Worm (Caenorhabditis elegans) whole organism, L4 larva: ENCODE results near the gene C13F10.6.

ENCODE experiments used
- F49E8.2 ChIP-seq: sonication (generic microtip); optimal IDR thresholded peaks from 2 replicates; lab custom pipeline; 2016; ENCODE audit warnings: missing compliant biosample characterization, mild to moderate bottlenecking, missing genetic modification characterization, borderline replicate concordance
- R02D3.7 ChIP-seq: fragments of 150-350 bp; sonication (generic microtip); optimal IDR thresholded peaks from 3 replicates; lab custom pipeline; 2014; ENCODE audit warnings: missing biosample characterization, missing genetic modification characterization
- T26A8.4 ChIP-seq: fragments of 200-800 bp; sonication (Bioruptor generic); IDR thresholded peaks from 2 replicates; pipeline ENCODE4 v1.3.6; 2022; ENCODE audit warnings: missing genetic modification characterization, missing compliant biosample characterization
- Y5F2A.4 ChIP-seq: fragments of 200-800 bp; sonication (Bioruptor generic); optimal IDR thresholded peaks from 2 replicates; lab custom pipeline; 2018; ENCODE audit warnings: mild to moderate bottlenecking, missing genetic modification characterization, missing compliant biosample characterization
- ZK337.2 ChIP-seq: fragments of 200-800 bp; sonication (Bioruptor generic); IDR thresholded peaks from 2 replicates; pipeline ENCODE4 v1.3.6; 2022; ENCODE audit warnings: missing genetic modification reagents, missing genetic modification characterization, missing compliant biosample characterization
- aha-1 ChIP-seq: fragments of 150-350 bp; peaks from one replicate; lab custom pipeline; 2014; ENCODE audit warnings: missing biosample characterization, missing genetic modification characterization
- daf-19 ChIP-seq: fragments of 200-800 bp; sonication (Bioruptor generic); conservative IDR thresholded peaks from 2 replicates; pipeline ENCODE4 v1.3.6; 2022; ENCODE audit warnings: missing genetic modification characterization, missing compliant biosample characterization
- dmd-6 ChIP-seq: fragments of 200-800 bp; sonication (Bioruptor generic); IDR thresholded peaks from 2 replicates; pipeline ENCODE4 v1.3.6; 2022; ENCODE audit warnings: missing genetic modification reagents, missing genetic modification characterization, missing compliant biosample characterization
- dmd-9 ChIP-seq: fragments of 200-800 bp; sonication (Bioruptor generic); IDR thresholded peaks from 2 replicates; pipeline ENCODE4 v1.3.6; 2022; ENCODE audit warnings: missing genetic modification reagents, missing genetic modification characterization, missing compliant biosample characterization
- dpl-1 ChIP-seq: fragments of 150-350 bp; optimal IDR thresholded peaks from 2 replicates; lab custom pipeline; 2014; ENCODE audit warnings: missing biosample characterization, missing genetic modification reagents, missing genetic modification characterization
- duxl-1 ChIP-seq: sonication (generic microtip); optimal IDR thresholded peaks from 2 replicates; lab custom pipeline; 2016; ENCODE audit warnings: mild to moderate bottlenecking, missing genetic modification characterization, moderate library complexity, missing compliant biosample characterization; ENCODE audit not compliant: poor library complexity
- dve-1 ChIP-seq: sonication (generic microtip); optimal IDR thresholded peaks from 2 replicates; lab custom pipeline; 2017; ENCODE audit warnings: antibody characterized with exemption, mild to moderate bottlenecking, missing genetic modification characterization, missing compliant biosample characterization; ENCODE audit not compliant: insufficient read depth
- fos-1 ChIP-seq: fragments of 150-350 bp; optimal IDR thresholded peaks from 2 replicates; lab custom pipeline; 2014; ENCODE audit warnings: missing biosample characterization, missing genetic modification characterization
- gei-8 ChIP-seq: fragments of 200-800 bp; sonication (Bioruptor generic); optimal IDR thresholded peaks from 2 replicates; lab custom pipeline; 2018; ENCODE audit warnings: mild to moderate bottlenecking, missing genetic modification characterization, missing compliant biosample characterization
- hlh-11 ChIP-seq: fragments of 200-800 bp; sonication (Bioruptor generic); optimal IDR thresholded peaks from 2 replicates; lab custom pipeline; 2018; ENCODE audit warnings: mild to moderate bottlenecking, missing genetic modification characterization, missing compliant biosample characterization
- hlh-30 ChIP-seq: sonication (generic microtip); optimal IDR thresholded peaks from 2 replicates; lab custom pipeline; 2017; ENCODE audit warnings: antibody characterized with exemption, mild to moderate bottlenecking, missing genetic modification characterization, missing compliant biosample characterization; ENCODE audit not compliant: insufficient read depth
- lin-39 ChIP-seq: fragments of 150-350 bp; optimal IDR thresholded peaks from 2 replicates; lab custom pipeline; 2014; ENCODE audit warnings: missing biosample characterization, missing genetic modification reagents, missing genetic modification characterization
- madf-5 ChIP-seq, 2 experiments: fragments of 200-800 bp; sonication (Bioruptor generic); IDR thresholded peaks; 2 replicates each; pipeline ENCODE4 v1.3.6; 2022; ENCODE audit warnings: missing compliant biosample characterization in 2 of 2, missing genetic modification characterization in 2 of 2
- mdl-1 ChIP-seq, 2 experiments: fragments of 150-350 bp in 1 of 2; sonication (generic microtip) in 1 of 2; optimal IDR thresholded peaks; 2 replicates each; lab custom pipeline; 2014 to 2017; ENCODE audit warnings: missing biosample characterization in 2 of 2, missing genetic modification characterization in 2 of 2
- mxl-3 ChIP-seq: fragments of 200-800 bp; sonication (Bioruptor generic); optimal IDR thresholded peaks from 2 replicates; lab custom pipeline; 2018; ENCODE audit warnings: mild to moderate bottlenecking, missing genetic modification characterization, missing compliant biosample characterization
- nhr-11 ChIP-seq: fragments of 150-350 bp; optimal IDR thresholded peaks from 2 replicates; lab custom pipeline; 2014; ENCODE audit warnings: missing biosample characterization, missing genetic modification characterization
- nhr-48 ChIP-seq: sonication (generic microtip); optimal IDR thresholded peaks from 2 replicates; lab custom pipeline; 2016; ENCODE audit warnings: mild to moderate bottlenecking, missing genetic modification characterization, missing compliant biosample characterization
- nhr-76 ChIP-seq: fragments of 150-350 bp; optimal IDR thresholded peaks from 2 replicates; lab custom pipeline; 2014; ENCODE audit warnings: missing biosample characterization, missing genetic modification characterization
- pha-4 ChIP-seq, 2 experiments: fragments of 150-350 bp in 1 of 2; fragments of 200-800 bp in 1 of 2; sonication (Bioruptor generic) in 1 of 2; IDR thresholded peaks in 1 of 2; optimal IDR thresholded peaks in 1 of 2; 2 replicates each; pipeline versions ENCODE4 v1.3.6 to Lab custom; 2014 to 2022; ENCODE audit warnings: missing genetic modification characterization in 2 of 2, missing genetic modification reagents in 2 of 2, missing biosample characterization in 1 of 2, missing compliant biosample characterization in 1 of 2
- php-3 ChIP-seq: fragments of 200-800 bp; sonication (Bioruptor generic); IDR thresholded peaks from 2 replicates; pipeline ENCODE4 v1.3.6; 2022; ENCODE audit warnings: missing genetic modification reagents, missing genetic modification characterization, missing compliant biosample characterization
- pqm-1 ChIP-seq: sonication (generic microtip); optimal IDR thresholded peaks from 2 replicates; lab custom pipeline; 2017; ENCODE audit warnings: missing biosample characterization, missing genetic modification characterization
- rbr-2 ChIP-seq: sonication (generic microtip); optimal IDR thresholded peaks from 2 replicates; lab custom pipeline; 2016; ENCODE audit warnings: missing genotype, missing genetic modification characterization, missing compliant biosample characterization
- skn-1 ChIP-seq: fragments of 150-350 bp; optimal IDR thresholded peaks from 2 replicates; lab custom pipeline; 2014; ENCODE audit warnings: missing biosample characterization, missing genetic modification characterization
- snpc-4 ChIP-seq: fragments of 150-350 bp; optimal IDR thresholded peaks from 2 replicates; lab custom pipeline; 2014; ENCODE audit warnings: missing biosample characterization, missing genetic modification characterization
- spr-1 ChIP-seq: sonication (generic microtip); optimal IDR thresholded peaks from 2 replicates; lab custom pipeline; 2016; ENCODE audit warnings: mild to moderate bottlenecking, missing genetic modification characterization, missing compliant biosample characterization
- vab-7 ChIP-seq: fragments of 200-800 bp; sonication (Bioruptor generic); IDR thresholded peaks from 2 replicates; pipeline ENCODE4 v1.3.6; 2022; ENCODE audit warnings: missing genetic modification reagents, missing genetic modification characterization, missing compliant biosample characterization
- zag-1 ChIP-seq: fragments of 150-350 bp; optimal IDR thresholded peaks from 2 replicates; lab custom pipeline; 2014; ENCODE audit warnings: missing biosample characterization, missing genetic modification characterization
- zfp-3 ChIP-seq: fragments of 200-800 bp; sonication (Bioruptor generic); conservative IDR thresholded peaks from 2 replicates; pipeline ENCODE4 v1.3.6; 2022; ENCODE audit warnings: missing genetic modification reagents, missing genetic modification characterization, missing compliant biosample characterization
- zip-2 ChIP-seq: fragments of 150-350 bp; optimal IDR thresholded peaks from 2 replicates; lab custom pipeline; 2014; ENCODE audit warnings: missing biosample characterization, missing genetic modification characterization

Gene C13F10.6

ce11 chrV:7237133-7237532 lies 16.3 kb upstream of the C13F10.6 start, which contains the start of gene hyls-1 (continued):
- TF ChIP-seq spr-1 (tag; lab: Kevin White, UChicago) (peak; percentile 58), nhr-48 (tag; lab: Kevin White, UChicago) (peak; percentile 40)

- no peak for TF ChIP-seq mdl-1 (tag; optimal IDR thresholded peaks at IDR 0.05; lab: Kevin White, UChicago)
- no peak for TF ChIP-seq dve-1 (tag; lab: Kevin White, UChicago)
- TF ChIP-seq zfp-3 (GFP tag; lab: Robert Waterston, UW): no peak
- TF ChIP-seq zag-1 (tag; lab: Kevin White, UChicago): no peak
- no peak for TF ChIP-seq rbr-2 (tag; lab: Kevin White, UChicago)
- no peak for TF ChIP-seq aha-1 (tag; lab: Kevin White, UChicago)
- no peak for TF ChIP-seq hlh-11 (tag; lab: Kevin White, UChicago)
- no peak for TF ChIP-seq dmd-9
- no peak for TF ChIP-seq R02D3.7 (tag; lab: Kevin White, UChicago)
- no peak for TF ChIP-seq pqm-1 (tag; lab: Kevin White, UChicago)
- TF ChIP-seq madf-5 (GFP tag; IDR thresholded peaks at IDR 0.05; lab: Robert Waterston, UW): no peak
- no peak for TF ChIP-seq zip-2 (tag; lab: Kevin White, UChicago)
- TF ChIP-seq, all 104 proteins: peak for 0
These were observed 16.1 kb upstream of the C13F10.6 start, which contains the start of gene hpo-9 for ce11 chrV:7237094-7237132. hpo-9 (minus strand) TSS chrV:7237130.

ce11 chrV:7236694-7237093 lies 15.9 kb upstream of the C13F10.6 start:
- TF ChIP-seq Y5F2A.4 (GFP tag; lab: Kevin White, UChicago) (no peak), T26A8.4 (GFP tag; lab: Robert Waterston, UW) (no peak), aha-1 (tag; lab: Kevin White, UChicago) (peak; percentile 54), dmd-6 (no peak), gei-8 (GFP tag; lab: Kevin White, UChicago) (no peak), nhr-76 (tag; lab: Kevin White, UChicago) (no peak)

- TF ChIP-seq hlh-30 (tag; lab: Kevin White, UChicago) (no peak), daf-19 (GFP tag; lab: Robert Waterston, UW) (no peak), R02D3.7 (tag; lab: Kevin White, UChicago) (no peak), php-3 (no peak), dpl-1 (GFP tag; lab: Kevin White, UChicago) (no peak), ZK337.2 (GFP tag; lab: Robert Waterston, UW) (no peak), zfp-3 (GFP tag; lab: Robert Waterston, UW) (no peak), madf-5 (GFP tag; IDR thresholded peaks at IDR 0.05; lab: Robert Waterston, UW) (no peak), F49E8.2 (no peak), snpc-4 (tag; lab: Kevin White, UChicago) (no peak), vab-7 (GFP tag; lab: Robert Waterston, UW) (no peak), dve-1 (tag; lab: Kevin White, UChicago) (no peak), lin-39 (tag; lab: Kevin White, UChicago) (no peak), duxl-1 (tag; lab: Kevin White, UChicago) (no peak), hlh-11 (tag; lab: Kevin White, UChicago) (no peak), fos-1 (no peak), mxl-3 (GFP tag; lab: Kevin White, UChicago) (no peak)
These were observed 13.9 kb upstream of the C13F10.6 start, which contains the start of gene C05C8.5 for ce11 chrV:7234726-7235125. C05C8.5 (minus strand) TSS chrV:7234826.

ce11 chrV:7231524-7231923 lies 10.7 kb upstream of the C13F10.6 start:
- TF ChIP-seq aha-1 (tag; lab: Kevin White, UChicago): peak; percentile 95
- no peak for TF ChIP-seq skn-1 (tag; lab: Kevin White, UChicago)
- TF ChIP-seq dve-1 (tag; lab: Kevin White, UChicago): no peak
- TF ChIP-seq pha-4 (GFP tag; IDR thresholded peaks at IDR 0.05; lab: Robert Waterston, UW): no peak
- no peak for TF ChIP-seq pha-4 (tag; optimal IDR thresholded peaks at IDR 0.05; lab: Kevin White, UChicago)
- TF ChIP-seq nhr-11: no peak
